Fruit fly (Drosophila melanogaster): ENCODE measurements around the gene IP3K1.
A peak's percentile ranks its signal among the peaks of the same experiment; 100 is the strongest.

The IP3K1 gene

dm6 chr2L:9763212-9763869 is 18.8 kb upstream of the IP3K1 start, which contains the start of the genes Taf11 and und (continued):
- TF ChIP-seq CoRest (tag; optimal IDR thresholded peaks at IDR 0.05) (peak; percentile 65), Nf-YB (GFP tag; optimal IDR thresholded peaks at IDR 0.05) (no peak), dpn (GFP tag; optimal IDR thresholded peaks at IDR 0.05) (peak in 1 of 2 experiments; percentile 53), Rx (GFP tag; IDR thresholded peaks at IDR 0.05) (no peak), CG3281 (GFP tag; optimal IDR thresholded peaks at IDR 0.05) (peak; percentile 60), CG6654 (GFP tag; optimal IDR thresholded peaks at IDR 0.05) (no peak), Scr (GFP tag; IDR thresholded peaks at IDR 0.05; ENCODE audit: partially characterized antibody) (peak; percentile 83), CG3838 (GFP tag; optimal IDR thresholded peaks at IDR 0.05) (no peak), sisA (GFP tag; IDR thresholded peaks at IDR 0.05) (no peak), knrl (GFP tag; IDR thresholded peaks at IDR 0.05; ENCODE audit: partially characterized antibody) (peak; percentile 86), CG17359 (tag; optimal IDR thresholded peaks at IDR 0.05) (no peak), Hr78 (GFP tag; optimal IDR thresholded peaks at IDR 0.05) (no peak), pfk (GFP tag; optimal IDR thresholded peaks at IDR 0.05) (no peak), CG42726 (GFP tag; IDR thresholded peaks at IDR 0.05; ENCODE audit: partially characterized antibody) (0 out of 2 replicates have a peak, but pooled peaks have one; percentile 34), CG15011 (GFP tag; optimal IDR thresholded peaks at IDR 0.05) (no peak), vnd (GFP tag; IDR thresholded peaks at IDR 0.05; ENCODE audit: partially characterized antibody) (peak; percentile 80), CG9932 (GFP tag; IDR thresholded peaks at IDR 0.05) (peak; percentile 65; the same call in 1 of the 2 replicates), nmo (GFP tag; optimal IDR thresholded peaks at IDR 0.05) (peak; percentile 71), CG10959 (GFP tag; IDR thresholded peaks at IDR 0.05) (no peak), Asciz (GFP tag; optimal IDR thresholded peaks at IDR 0.05) (no peak), ewg (GFP tag; optimal IDR thresholded peaks at IDR 0.05) (peak; percentile 20), CG10366 (GFP tag; IDR thresholded peaks at IDR 0.05) (no peak), CG7928 (GFP tag; optimal IDR thresholded peaks at IDR 0.05) (peak; percentile 91), Awh (GFP tag; IDR thresholded peaks at IDR 0.05) (no peak), NfI (GFP tag; optimal IDR thresholded peaks at IDR 0.05) (peak; percentile 16), CG13123 (GFP tag; optimal IDR thresholded peaks at IDR 0.05) (peak; percentile 19), Abd-B (GFP tag; optimal IDR thresholded peaks at IDR 0.05) (peak; percentile 43), HLH54F (GFP tag; optimal IDR thresholded peaks at IDR 0.05) (no peak), ttk (GFP tag; IDR thresholded peaks at IDR 0.05) (no peak), nom (GFP tag; optimal IDR thresholded peaks at IDR 0.05) (no peak), Lhr (GFP tag; optimal IDR thresholded peaks at IDR 0.05) (peak; percentile 15), CG10979 (tag; optimal IDR thresholded peaks at IDR 0.05) (peak; percentile 29), unpg (GFP tag; optimal IDR thresholded peaks at IDR 0.05) (no peak), Ssrp (tag; optimal IDR thresholded peaks at IDR 0.05) (peak; percentile 26), wek (GFP tag; optimal IDR thresholded peaks at IDR 0.05) (no peak), pzg (GFP tag; optimal IDR thresholded peaks at IDR 0.05) (peak; percentile 36), PHDP (tag; optimal IDR thresholded peaks at IDR 0.05) (no peak), phol (tag; optimal IDR thresholded peaks at IDR 0.05) (peak; percentile 64), CG18262 (tag; optimal IDR thresholded peaks at IDR 0.05) (no peak), zen (tag; optimal IDR thresholded peaks at IDR 0.05) (peak; percentile 28), CG6683 (GFP tag; optimal IDR thresholded peaks at IDR 0.05) (peak; percentile 18), CG12391 (tag; optimal IDR thresholded peaks at IDR 0.05) (peak; percentile 52), CG18764 (GFP tag; optimal IDR thresholded peaks at IDR 0.05) (peak; percentile 31), yki (optimal IDR thresholded peaks at IDR 0.05) (no peak), CG10267 (tag; optimal IDR thresholded peaks at IDR 0.05) (peak; percentile 94), CG4328 (GFP tag; optimal IDR thresholded peaks at IDR 0.05) (peak; percentile 17), YL-1 (GFP tag; optimal IDR thresholded peaks at IDR 0.05) (peak; percentile 80), CG13424 (tag; optimal IDR thresholded peaks at IDR 0.05) (peak; percentile 47)
